Worm (Caenorhabditis elegans): ENCODE results near the gene str-244.
A peak's percentile ranks its signal among the peaks of the same experiment; 100 is the strongest.
"Not testable (repeated sequence)": the region's sequence is repeated elsewhere in the genome, so short reads cannot be mapped to it uniquely, and the experiment has no call there.

str-244 gene

DNA sequence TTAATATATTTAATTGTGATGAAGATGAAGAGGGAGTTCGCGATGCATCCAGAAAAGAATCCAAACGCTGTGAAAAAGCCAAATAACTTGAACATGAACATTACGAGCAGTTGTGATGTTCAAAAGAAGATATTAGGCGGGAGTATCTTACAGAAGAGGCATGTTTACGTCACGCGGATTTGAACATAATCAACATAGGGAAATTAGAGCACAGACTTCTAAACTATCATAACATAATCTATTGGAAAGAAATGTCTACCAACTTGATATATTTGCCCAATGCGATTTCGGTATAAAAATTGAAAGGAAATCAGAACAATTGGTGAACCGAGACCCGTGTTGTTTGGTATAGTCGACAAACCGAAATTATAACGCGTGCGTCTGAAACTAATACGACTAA is 45.2 kb upstream of the str-244 start, which contains the start of gene str-66 (continued):
- no peak for TF ChIP-seq nhr-11 (tag; optimal IDR thresholded peaks at IDR 0.05)

ce11 chrV:3102049-3102448 is 43.2 kb upstream of the str-244 start, which contains the start of gene Y73C8C.4:
Gene Y73C8C.4 (minus strand): TSS chrV:3102149.
- TF ChIP-seq duxl-1 (tag; optimal IDR thresholded peaks at IDR 0.05; ENCODE audit: poor library complexity); dve-1 (tag; optimal IDR thresholded peaks at IDR 0.05; ENCODE audit: insufficient read depth); nhr-111 (GFP tag; optimal IDR thresholded peaks at IDR 0.05): not testable (repeated sequence)

ce11 chrV:3100527-3100926 is 41.6 kb upstream of the str-244 start:
- TF ChIP-seq dmd-9 (GFP tag; IDR thresholded peaks at IDR 0.05) (0 out of 2 replicates have a peak, but pooled peaks have one; percentile 12), F10B5.3 (tag; optimal IDR thresholded peaks at IDR 0.05) (no peak), zip-11 (GFP tag; IDR thresholded peaks at IDR 0.05) (no peak), set-16 (GFP tag; IDR thresholded peaks at IDR 0.05) (peak; percentile 83)

DNA sequence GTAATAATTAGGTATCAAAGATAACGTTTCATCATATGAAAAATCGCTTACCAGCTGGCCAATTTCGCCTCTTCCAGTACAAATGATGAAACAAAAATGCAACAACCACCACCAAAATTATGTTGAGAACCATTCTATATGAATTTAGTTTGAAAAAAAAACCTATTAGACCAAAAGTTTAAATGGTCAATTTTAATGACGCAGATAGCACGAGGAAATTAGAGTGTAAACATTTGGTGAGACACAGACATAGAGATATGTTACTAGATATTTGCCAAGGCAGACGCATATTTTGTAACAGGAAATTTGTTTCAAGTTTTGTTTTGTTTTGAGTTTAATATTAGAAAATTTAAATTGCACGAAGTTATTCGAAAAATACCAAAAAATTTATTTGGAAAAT is 35.5 kb upstream of the str-244 start, which contains the start of gene cyp-33C9:
Gene cyp-33C9 (minus strand): TSS at position 211 of the 400 bp plus-strand sequence.
- TF ChIP-seq hlh-30 (tag; optimal IDR thresholded peaks at IDR 0.05; ENCODE audit: insufficient read depth) (peak; percentile 7), nhr-28 (tag; optimal IDR thresholded peaks at IDR 0.05) (peak; percentile 75), pqm-1 (tag; optimal IDR thresholded peaks at IDR 0.05) (peak; percentile 24), lir-3 (tag; optimal IDR thresholded peaks at IDR 0.05) (no peak), mxl-3 (GFP tag; optimal IDR thresholded peaks at IDR 0.05) (no peak), ZK546.5 (tag; optimal IDR thresholded peaks at IDR 0.05) (no peak), mdl-1 (tag; optimal IDR thresholded peaks at IDR 0.05) (peak in 1 of 2 experiments; percentile 14), hmg-1.1 (GFP tag; IDR thresholded peaks at IDR 0.05) (no peak), daf-16 (GFP tag; optimal IDR thresholded peaks at IDR 0.05) (no peak), daf-16 (tag; optimal IDR thresholded peaks at IDR 0.05) (peak; percentile 58), zip-2 (tag; optimal IDR thresholded peaks at IDR 0.05) (no peak), ceh-62 (tag; optimal IDR thresholded peaks at IDR 0.05) (no peak)

- TF ChIP-seq set-16 (GFP tag; IDR thresholded peaks at IDR 0.05) (no peak), nhr-11 (tag; optimal IDR thresholded peaks at IDR 0.05) (no peak), dmd-9 (GFP tag; IDR thresholded peaks at IDR 0.05) (no peak), lin-1 (GFP tag; IDR thresholded peaks at IDR 0.05) (no peak), F44E2.7 (GFP tag; IDR thresholded peaks at IDR 0.05) (no peak), snpc-4 (tag; optimal IDR thresholded peaks at IDR 0.05) (no peak), nhr-25 (tag; optimal IDR thresholded peaks at IDR 0.05; ENCODE audit: borderline replicate concordance, insufficient read depth) (no peak), F10B5.3 (tag; optimal IDR thresholded peaks at IDR 0.05) (no peak), ztf-11 (tag; optimal IDR thresholded peaks at IDR 0.05) (no peak), ceh-82 (tag; optimal IDR thresholded peaks at IDR 0.05) (no peak)
Measured at ce11 chrV:3088768-3089167, 29.9 kb upstream of the str-244 start, which contains the start of gene acs-21. Gene acs-21 (plus strand): TSS chrV:3089068.

- TF ChIP-seq zfp-3 (GFP tag; conservative IDR thresholded peaks at IDR 0.05) (no peak), nhr-76 (tag; optimal IDR thresholded peaks at IDR 0.05) (no peak), ceh-20 (GFP tag; IDR thresholded peaks at IDR 0.05) (no peak), F26F4.8 (GFP tag; conservative IDR thresholded peaks at IDR 0.05) (no peak), aly-2 (tag; optimal IDR thresholded peaks at IDR 0.05) (no peak), skn-1 (tag; optimal IDR thresholded peaks at IDR 0.05) (no peak), ZK337.2 (GFP tag; IDR thresholded peaks at IDR 0.05) (no peak), daf-19 (GFP tag; conservative IDR thresholded peaks at IDR 0.05) (no peak), egl-43 (GFP tag; IDR thresholded peaks at IDR 0.05) (no peak)
Measured at ce11 chrV:3086260-3086659, 27.4 kb upstream of the str-244 start, which contains the start of gene srt-8. Gene srt-8 (plus strand): TSS chrV:3086560.
